Fruit fly (Drosophila melanogaster) whole organism, adult: Measurements from ENCODE around the gene CecB.

ENCODE experiments used
- CG1620 ChIP-seq: fragments of 200-800 bp; sonication (Bioruptor generic); optimal IDR thresholded peaks from 2 replicates; lab custom pipeline; 2016; ENCODE audit warnings: missing biosample characterization, missing genetic modification characterization
- Crg-1 ChIP-seq: fragments of 200-800 bp; sonication (Bioruptor generic); optimal IDR thresholded peaks from 2 replicates; lab custom pipeline; 2016; ENCODE audit warnings: missing biosample characterization, missing genetic modification characterization
- cnc ChIP-seq, 2 experiments: fragments of >200 bp; optimal IDR thresholded peaks; 2 replicates each; lab custom pipeline; 2017
- tj ChIP-seq: fragments of 200-800 bp; sonication (Bioruptor generic); optimal IDR thresholded peaks from 3 replicates; lab custom pipeline; 2017; ENCODE audit warnings: missing biosample characterization, mild to moderate bottlenecking, missing genetic modification characterization, moderate library complexity

- TF ChIP-seq tj = no peak
- TF ChIP-seq cnc (optimal IDR thresholded peaks at IDR 0.05; lab: Kevin White, UChicago) = no peak
- no peak for TF ChIP-seq Crg-1
- TF ChIP-seq CG1620 (GFP tag; lab: Kevin White, UChicago) = no peak
Observed at dm6 chr3R:30202898-30203103, 10.8 kb downstream of the CecB start, which contains the start of gene CG9743.
